Worm (Caenorhabditis elegans) whole organism, L4 larva: ENCODE measurements around the gene col-181.

Experiments used
- F10B5.3 ChIP-seq: sonication (generic microtip); optimal IDR thresholded peaks from 2 replicates; lab custom pipeline; 2016; ENCODE audit warnings: mild to moderate bottlenecking, missing genetic modification characterization, missing compliant biosample characterization
- aly-2 ChIP-seq: sonication (generic microtip); optimal IDR thresholded peaks from 2 replicates; lab custom pipeline; 2018; ENCODE audit warnings: missing biosample characterization, missing genetic modification characterization
- ceh-32 ChIP-seq: sonication (generic microtip); optimal IDR thresholded peaks from 2 replicates; lab custom pipeline; 2016; ENCODE audit warnings: mild to moderate bottlenecking, missing genetic modification characterization, missing compliant biosample characterization; ENCODE audit not compliant: poor library complexity
- ces-1 ChIP-seq: fragments of 150-350 bp; sonication (generic microtip); optimal IDR thresholded peaks from 4 replicates; lab custom pipeline; 2014; ENCODE audit warnings: missing biosample characterization, missing genetic modification reagents, missing genetic modification characterization
- duxl-1 ChIP-seq: sonication (generic microtip); optimal IDR thresholded peaks from 2 replicates; lab custom pipeline; 2016; ENCODE audit warnings: mild to moderate bottlenecking, missing genetic modification characterization, moderate library complexity, missing compliant biosample characterization; ENCODE audit not compliant: poor library complexity
- lin-15B ChIP-seq: fragments of 150-350 bp; sonication (generic microtip); optimal IDR thresholded peaks from 3 replicates; lab custom pipeline; 2014; ENCODE audit warnings: missing biosample characterization, missing genetic modification characterization
- nhr-77 ChIP-seq: fragments of 150-350 bp; optimal IDR thresholded peaks from 2 replicates; lab custom pipeline; 2014; ENCODE audit warnings: missing biosample characterization, missing genetic modification characterization
- skn-1 ChIP-seq: fragments of 150-350 bp; optimal IDR thresholded peaks from 2 replicates; lab custom pipeline; 2014; ENCODE audit warnings: missing biosample characterization, missing genetic modification characterization
- snpc-4 ChIP-seq: fragments of 150-350 bp; optimal IDR thresholded peaks from 2 replicates; lab custom pipeline; 2014; ENCODE audit warnings: missing biosample characterization, missing genetic modification characterization
- unc-130 ChIP-seq: sonication (generic microtip); optimal IDR thresholded peaks from 2 replicates; lab custom pipeline; 2016; ENCODE audit warnings: missing genetic modification reagents, missing genetic modification characterization, missing compliant biosample characterization
- unc-39 ChIP-seq: sonication (generic microtip); optimal IDR thresholded peaks from 2 replicates; lab custom pipeline; 2017; ENCODE audit warnings: missing biosample characterization, missing genetic modification characterization
- zag-1 ChIP-seq: fragments of 150-350 bp; optimal IDR thresholded peaks from 2 replicates; lab custom pipeline; 2014; ENCODE audit warnings: missing biosample characterization, missing genetic modification characterization
- ztf-7 ChIP-seq: fragments of 150-350 bp; optimal IDR thresholded peaks from 2 replicates; lab custom pipeline; 2014; ENCODE audit warnings: missing biosample characterization, missing genetic modification characterization

ce11 chrX:12086297-12086696, 18.4 kb upstream of the col-181 start:
- TF ChIP-seq unc-39: no peak
- no peak for TF ChIP-seq ceh-32 (tag; lab: Kevin White, UChicago)
- no peak for TF ChIP-seq F10B5.3 (tag; lab: Kevin White, UChicago)
- TF ChIP-seq lin-15B (tag; lab: Kevin White, UChicago): no peak
- TF ChIP-seq ztf-7 (tag; lab: Kevin White, UChicago): no peak
- no peak for TF ChIP-seq aly-2 (tag; lab: Kevin White, UChicago)
- TF ChIP-seq snpc-4 (tag; lab: Kevin White, UChicago): no peak
- TF ChIP-seq duxl-1 (tag; lab: Kevin White, UChicago): no peak
- TF ChIP-seq ces-1: no peak
- TF ChIP-seq skn-1 (tag; lab: Kevin White, UChicago): no peak
- no peak for TF ChIP-seq nhr-77 (tag; lab: Kevin White, UChicago)
- TF ChIP-seq zag-1 (tag; lab: Kevin White, UChicago): no peak
- TF ChIP-seq unc-130 (GFP tag; lab: Kevin White, UChicago): no peak
